Fruit fly (Drosophila melanogaster) whole organism, prepupa: ENCODE results near the gene TwdlV.

Source experiments
- CG10631 ChIP-seq: fragments of 200-800 bp; sonication (Bioruptor generic); optimal IDR thresholded peaks from 2 replicates; lab custom pipeline; 2016; ENCODE audit warnings: missing biosample characterization, missing genetic modification characterization
- CG10669 ChIP-seq: fragments of 200-800 bp; sonication (Bioruptor generic); optimal IDR thresholded peaks from 3 replicates; lab custom pipeline; 2018; ENCODE audit warnings: missing biosample characterization, mild to moderate bottlenecking, missing genetic modification characterization, moderate library complexity
- CG11294 ChIP-seq: fragments of 200-800 bp; sonication (Bioruptor generic); IDR thresholded peaks from 2 replicates; pipeline ENCODE4 v1.3.6; 2022; ENCODE audit warnings: missing biosample characterization, missing genetic modification characterization
- CG11762 ChIP-seq: fragments of 200-800 bp; sonication (Bioruptor generic); optimal IDR thresholded peaks from 3 replicates; lab custom pipeline; 2016; ENCODE audit warnings: missing biosample characterization, missing genetic modification characterization; ENCODE audit not compliant: insufficient read depth
- CG15336 ChIP-seq: fragments of 200-800 bp; sonication (Bioruptor generic); IDR thresholded peaks from 2 replicates; pipeline ENCODE4 v1.3.6; 2022; ENCODE audit warnings: missing biosample characterization, missing genetic modification characterization
- CG1621 ChIP-seq: fragments of 200-800 bp; sonication (Bioruptor generic); optimal IDR thresholded peaks from 3 replicates; lab custom pipeline; 2018; ENCODE audit warnings: missing biosample characterization, mild to moderate bottlenecking, missing genetic modification characterization
- CG31627 ChIP-seq: fragments of 200-800 bp; sonication (Bioruptor generic); optimal IDR thresholded peaks from 3 replicates; lab custom pipeline; 2016; ENCODE audit warnings: missing biosample characterization, missing genetic modification characterization
- CG32006 ChIP-seq: fragments of 200-800 bp; sonication (Bioruptor generic); optimal IDR thresholded peaks from 3 replicates; lab custom pipeline; 2017; ENCODE audit warnings: missing biosample characterization, mild to moderate bottlenecking, missing genetic modification characterization
- CG3919 ChIP-seq: fragments of 200-800 bp; sonication (Bioruptor generic); optimal IDR thresholded peaks from 3 replicates; lab custom pipeline; 2016; ENCODE audit warnings: missing biosample characterization, missing genetic modification characterization
- CG4318 ChIP-seq: fragments of 200-800 bp; sonication (Bioruptor generic); optimal IDR thresholded peaks from 3 replicates; lab custom pipeline; 2017; ENCODE audit warnings: missing biosample characterization, mild to moderate bottlenecking, missing genetic modification characterization
- CG6792 ChIP-seq: fragments of 200-800 bp; sonication (Bioruptor generic); optimal IDR thresholded peaks from 3 replicates; lab custom pipeline; 2016; ENCODE audit warnings: missing biosample characterization, missing genetic modification characterization
- CG6854 ChIP-seq: fragments of 200-800 bp; sonication (Bioruptor generic); optimal IDR thresholded peaks from 2 replicates; lab custom pipeline; 2017; ENCODE audit warnings: missing biosample characterization, mild to moderate bottlenecking, missing genetic modification characterization
- CG7368 ChIP-seq: fragments of 200-800 bp; sonication (Bioruptor generic); optimal IDR thresholded peaks from 3 replicates; lab custom pipeline; 2016; ENCODE audit warnings: missing biosample characterization, missing genetic modification characterization
- CG8119 ChIP-seq: fragments of 200-800 bp; sonication (Bioruptor generic); IDR thresholded peaks from 3 replicates; pipeline ENCODE4 v1.3.6; 2022; ENCODE audit warnings: missing biosample characterization, missing genetic modification characterization
- CG8319 ChIP-seq: fragments of 200-800 bp; sonication (Bioruptor generic); optimal IDR thresholded peaks from 3 replicates; lab custom pipeline; 2016; ENCODE audit warnings: missing biosample characterization, missing genetic modification characterization
- CG8632 ChIP-seq: fragments of 200-800 bp; sonication (Bioruptor generic); optimal IDR thresholded peaks from 3 replicates; lab custom pipeline; 2016; ENCODE audit warnings: missing biosample characterization, missing genetic modification characterization
- CG9139 ChIP-seq: fragments of 200-800 bp; sonication (Bioruptor generic); optimal IDR thresholded peaks from 3 replicates; lab custom pipeline; 2017; ENCODE audit warnings: missing biosample characterization, mild to moderate bottlenecking, missing genetic modification characterization
- Eip75B ChIP-seq: fragments of 200-800 bp; sonication (Bioruptor generic); optimal IDR thresholded peaks from 3 replicates; lab custom pipeline; 2016; ENCODE audit warnings: missing biosample characterization, missing genetic modification characterization
- Eip78C ChIP-seq: fragments of 200-800 bp; sonication (Bioruptor generic); peaks from one replicate; lab custom pipeline; 2016; ENCODE audit warnings: missing biosample characterization, missing genetic modification characterization
- Eip93F ChIP-seq: fragments of 200-800 bp; sonication (Bioruptor generic); optimal IDR thresholded peaks from 2 replicates; lab custom pipeline; 2016; ENCODE audit warnings: missing biosample characterization, mild to moderate bottlenecking, missing genetic modification characterization
- Ets21C ChIP-seq: fragments of 200-800 bp; sonication (Bioruptor generic); optimal IDR thresholded peaks from 3 replicates; lab custom pipeline; 2016; ENCODE audit warnings: missing biosample characterization, missing genetic modification characterization
- Ets96B ChIP-seq: fragments of 200-800 bp; optimal IDR thresholded peaks from 2 replicates; lab custom pipeline; 2019; ENCODE audit warnings: missing biosample characterization, mild to moderate bottlenecking, missing genetic modification characterization, moderate library complexity
- Hr38 ChIP-seq: sonication (Bioruptor generic); optimal IDR thresholded peaks from 2 replicates; lab custom pipeline; 2016; ENCODE audit warnings: missing biosample characterization, missing genetic modification characterization
- Hr4 ChIP-seq: fragments of 200-800 bp; sonication (Bioruptor generic); optimal IDR thresholded peaks from 3 replicates; lab custom pipeline; 2016; ENCODE audit warnings: missing biosample characterization, missing genetic modification characterization
- Smox ChIP-seq: fragments of 200-800 bp; sonication (Bioruptor generic); optimal IDR thresholded peaks from 3 replicates; lab custom pipeline; 2016; ENCODE audit warnings: missing biosample characterization, missing genetic modification characterization
- Sox102F ChIP-seq: fragments of 200-800 bp; sonication (Bioruptor generic); optimal IDR thresholded peaks from 2 replicates; lab custom pipeline; 2016; ENCODE audit warnings: missing biosample characterization, mild to moderate bottlenecking, missing genetic modification characterization
- Sox14 ChIP-seq: fragments of 200-800 bp; sonication (Bioruptor generic); optimal IDR thresholded peaks from 3 replicates; lab custom pipeline; 2016; ENCODE audit warnings: missing biosample characterization, missing genetic modification characterization
- achi ChIP-seq: fragments of 200-800 bp; sonication (Bioruptor generic); optimal IDR thresholded peaks from 3 replicates; lab custom pipeline; 2016; ENCODE audit warnings: missing biosample characterization, missing genetic modification characterization
- cyc ChIP-seq: fragments of 200-800 bp; sonication (Bioruptor generic); optimal IDR thresholded peaks from 3 replicates; lab custom pipeline; 2016; ENCODE audit warnings: missing biosample characterization, missing genetic modification characterization
- dac ChIP-seq: fragments of 200-800 bp; sonication (Bioruptor generic); optimal IDR thresholded peaks from 2 replicates; lab custom pipeline; 2017; ENCODE audit warnings: missing biosample characterization, mild to moderate bottlenecking, missing genetic modification characterization
- dsx ChIP-seq: fragments of 200-800 bp; optimal IDR thresholded peaks from 3 replicates; lab custom pipeline; 2019; ENCODE audit warnings: missing biosample characterization, mild to moderate bottlenecking, missing genetic modification characterization, moderate library complexity; ENCODE audit not compliant: poor library complexity, severe bottlenecking
- eg ChIP-seq: fragments of 200-800 bp; sonication (Bioruptor generic); IDR thresholded peaks from 3 replicates; pipeline ENCODE4 v1.3.6; 2022; ENCODE audit warnings: missing biosample characterization, missing genetic modification characterization
- fd85E ChIP-seq: fragments of 200-800 bp; sonication (Bioruptor generic); optimal IDR thresholded peaks from 3 replicates; lab custom pipeline; 2016; ENCODE audit warnings: missing biosample characterization, missing genetic modification characterization
- fkh ChIP-seq: fragments of 200-800 bp; sonication (Bioruptor generic); optimal IDR thresholded peaks from 3 replicates; lab custom pipeline; 2017; ENCODE audit warnings: missing biosample characterization, mild to moderate bottlenecking, missing genetic modification characterization, moderate library complexity
- net ChIP-seq: fragments of 200-800 bp; sonication (Bioruptor generic); optimal IDR thresholded peaks from 3 replicates; lab custom pipeline; 2016; ENCODE audit warnings: missing biosample characterization, missing genetic modification characterization
- spab ChIP-seq: fragments of 200-800 bp; sonication (Bioruptor generic); optimal IDR thresholded peaks from 2 replicates; lab custom pipeline; 2017; ENCODE audit warnings: missing biosample characterization, mild to moderate bottlenecking, missing genetic modification characterization, missing genetic modification reagents
- svp ChIP-seq: fragments of 200-800 bp; sonication (Bioruptor generic); peaks from one replicate; lab custom pipeline; 2016; ENCODE audit warnings: missing biosample characterization, missing genetic modification characterization
- topi ChIP-seq: fragments of 200-800 bp; sonication (Bioruptor generic); optimal IDR thresholded peaks from 3 replicates; lab custom pipeline; 2016; ENCODE audit warnings: missing biosample characterization, missing genetic modification characterization
- vri ChIP-seq: fragments of 200-800 bp; sonication (Bioruptor generic); optimal IDR thresholded peaks from 3 replicates; lab custom pipeline; 2016; ENCODE audit warnings: missing biosample characterization, mild to moderate bottlenecking, missing genetic modification characterization

Gene TwdlV

dm6 chr3R:4266470-4266869 is 12.0 kb downstream of the TwdlV start, which contains the start of gene CG1092:
CG1092 (plus strand) TSS chr3R:4266770.
- TF ChIP-seq CG1621 (no peak), CG10669 (GFP tag; lab: Kevin White, UChicago) (no peak), CG32006 (GFP tag; lab: Kevin White, UChicago) (peak; percentile 35), CG7368 (GFP tag; lab: Kevin White, UChicago) (no peak), Eip78C (GFP tag; lab: Kevin White, UChicago) (peak; percentile 52), eg (GFP tag; lab: Robert Waterston, UW) (no peak), Sox102F (no peak), dac (GFP tag; lab: Kevin White, UChicago) (no peak), cyc (GFP tag; lab: Kevin White, UChicago) (no peak), Sox14 (GFP tag; lab: Kevin White, UChicago) (no peak), Ets21C (GFP tag; lab: Kevin White, UChicago) (no peak), CG8319 (GFP tag; lab: Kevin White, UChicago) (no peak), CG11762 (GFP tag; lab: Kevin White, UChicago) (no peak)

DNA sequence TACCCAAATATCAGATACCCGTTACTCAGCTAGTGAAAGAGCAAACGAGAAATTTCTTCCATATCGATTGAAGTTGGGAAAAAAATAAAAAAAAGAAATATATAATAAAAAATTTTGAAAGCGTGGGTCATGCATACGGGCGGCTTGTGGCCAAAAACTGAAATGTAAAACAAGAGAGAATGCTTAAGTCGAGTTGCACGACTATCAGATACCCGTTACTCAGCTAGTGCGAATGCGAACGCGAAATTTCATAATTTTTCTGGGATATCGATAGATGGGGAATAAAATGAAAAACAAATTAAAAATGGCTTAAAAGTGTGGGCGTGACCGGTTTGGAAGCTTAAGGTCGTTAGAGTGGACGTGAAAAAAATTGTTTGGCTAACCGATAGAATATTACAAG is 13.8 kb downstream of the TwdlV start:
- peak; percentile 10 for TF ChIP-seq svp (GFP tag; lab: Kevin White, UChicago)
- no peak for TF ChIP-seq vri

dm6 chr3R:4277828-4278227 is 23.3 kb downstream of the TwdlV start, which contains the start of gene flip:
flip (minus strand) TSS chr3R:4277928.
- no peak for TF ChIP-seq Hr38 (GFP tag; lab: Kevin White, UChicago)
- no peak for TF ChIP-seq dsx (GFP tag; lab: Kevin White, UChicago)
- TF ChIP-seq Eip78C (GFP tag; lab: Kevin White, UChicago): no peak
- TF ChIP-seq CG3919 (GFP tag; lab: Kevin White, UChicago): no peak
- TF ChIP-seq CG6792 (GFP tag; lab: Kevin White, UChicago): no peak
- TF ChIP-seq CG9139 (GFP tag; lab: Kevin White, UChicago): no peak
- no peak for TF ChIP-seq CG11294 (GFP tag; lab: Robert Waterston, UW)
- no peak for TF ChIP-seq CG6854 (GFP tag; lab: Kevin White, UChicago)
- TF ChIP-seq CG32006 (GFP tag; lab: Kevin White, UChicago): no peak
- TF ChIP-seq CG31627 (GFP tag; lab: Kevin White, UChicago): no peak
- TF ChIP-seq CG10631 (GFP tag; lab: Kevin White, UChicago): no peak
- TF ChIP-seq Ets96B (tag; lab: Kevin White, UChicago): no peak
- TF ChIP-seq eg (GFP tag; lab: Robert Waterston, UW): no peak

DNA sequence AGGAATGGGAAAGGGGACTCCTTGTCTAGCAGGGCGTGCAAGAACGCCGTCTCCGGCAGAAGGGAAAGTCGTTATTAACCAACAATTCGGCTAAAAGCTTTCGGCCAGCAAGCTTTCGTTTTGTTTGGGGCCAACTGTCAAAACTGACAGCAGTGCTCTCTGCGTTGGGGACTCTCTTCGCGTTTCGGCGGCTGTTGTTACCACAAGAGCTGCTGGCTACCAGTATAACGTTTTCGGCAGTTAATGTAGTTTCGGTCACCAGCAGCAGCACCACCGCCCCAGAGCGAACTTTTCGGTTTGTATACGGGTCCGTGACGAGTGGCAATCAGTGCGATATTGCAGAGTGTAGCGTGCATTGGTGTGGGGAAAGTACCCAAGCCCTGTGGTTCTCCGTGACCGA is 25.6 kb downstream of the TwdlV start, which contains the start of gene cpx:
Gene cpx (plus strand): TSS at position 160 of the 400 bp plus-strand sequence.
- TF ChIP-seq CG10669 (GFP tag; lab: Kevin White, UChicago): no peak
- no peak for TF ChIP-seq CG1621
- TF ChIP-seq eg (GFP tag; lab: Robert Waterston, UW): no peak
- no peak for TF ChIP-seq fd85E
- no peak for TF ChIP-seq CG8119 (GFP tag; lab: Robert Waterston, UW)
- TF ChIP-seq achi (GFP tag; lab: Kevin White, UChicago): peak; percentile 71
- no peak for TF ChIP-seq Hr4 (GFP tag; lab: Kevin White, UChicago)
- no peak for TF ChIP-seq Sox102F

DNA sequence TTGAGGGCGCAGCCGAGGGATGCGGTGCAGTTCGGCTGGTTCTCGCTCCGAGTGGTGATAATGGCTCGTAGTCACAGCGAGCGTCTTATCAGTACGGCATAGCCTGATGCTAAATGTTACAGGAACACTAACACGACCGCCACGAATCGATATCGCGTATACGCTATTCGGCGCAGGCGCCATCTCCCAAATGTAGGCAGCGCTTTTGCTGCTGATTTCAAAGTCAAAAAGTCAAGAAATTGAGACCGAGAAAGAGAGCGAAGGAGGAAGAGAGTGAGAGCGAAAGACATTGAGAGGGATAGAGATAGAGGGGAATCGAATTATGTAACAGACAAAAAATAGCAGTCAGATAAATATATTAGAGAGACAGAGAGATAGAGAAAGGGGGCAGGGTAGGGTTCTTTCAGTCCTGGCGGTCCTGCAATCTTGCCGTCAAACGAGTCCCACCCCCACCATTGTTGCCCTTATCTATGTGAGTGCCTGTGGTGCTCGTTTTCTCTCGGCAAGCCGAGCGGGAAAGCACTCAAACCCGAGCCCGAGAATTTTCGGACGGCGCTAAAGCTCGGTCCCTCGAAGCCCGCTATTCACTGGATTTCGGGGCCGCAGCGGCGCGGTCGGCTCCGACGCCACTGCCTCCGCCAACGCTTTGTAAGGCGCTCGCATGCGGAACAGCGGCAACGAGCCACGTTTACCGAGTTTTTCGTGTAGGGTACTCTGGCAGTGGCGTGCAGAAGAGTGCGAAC is 26.8 kb downstream of the TwdlV start:
- TF ChIP-seq svp (GFP tag; lab: Kevin White, UChicago): peak; percentile 77
- TF ChIP-seq dsx (GFP tag; lab: Kevin White, UChicago): no peak
- no peak for TF ChIP-seq CG1621
- peak; percentile 39 for TF ChIP-seq Eip78C (GFP tag; lab: Kevin White, UChicago)
- peak; percentile 21 for TF ChIP-seq vri
- TF ChIP-seq eg (GFP tag; lab: Robert Waterston, UW): 0 out of 3 replicates have a peak, but pooled peaks have one; percentile 8

dm6 chr3R:4282207-4282606 is 27.7 kb downstream of the TwdlV start:
- TF ChIP-seq CG4318 (GFP tag; lab: Kevin White, UChicago) (no peak), CG15336 (GFP tag; lab: Robert Waterston, UW) (no peak), Eip93F (no peak), vri (no peak), CG32006 (GFP tag; lab: Kevin White, UChicago) (no peak), Ets21C (GFP tag; lab: Kevin White, UChicago) (no peak), net (no peak), CG1621 (no peak), topi (GFP tag; lab: Kevin White, UChicago) (no peak), cyc (GFP tag; lab: Kevin White, UChicago) (no peak), fkh (GFP tag; lab: Kevin White, UChicago) (no peak), CG3919 (GFP tag; lab: Kevin White, UChicago) (no peak), CG8632 (GFP tag; lab: Kevin White, UChicago) (no peak), Eip75B (GFP tag; lab: Kevin White, UChicago) (no peak), CG8319 (GFP tag; lab: Kevin White, UChicago) (no peak), spab (GFP tag; lab: Kevin White, UChicago) (no peak), Sox102F (no peak), Smox (GFP tag; lab: Kevin White, UChicago) (no peak)
- TF ChIP-seq, all 60 proteins: peak for 0
